Worm (Caenorhabditis elegans) whole organism, late embryonic: ENCODE data around the gene rpc-1.

Experiments
- F13H6.1 ChIP-seq: sonication (generic microtip); optimal IDR thresholded peaks from 2 replicates; lab custom pipeline; 2016; ENCODE audit warnings: missing genetic modification characterization, missing compliant biosample characterization
- ceh-14 ChIP-seq: sonication (generic microtip); optimal IDR thresholded peaks from 2 replicates; lab custom pipeline; 2016; ENCODE audit warnings: missing genotype, missing genetic modification characterization, missing compliant biosample characterization
- ceh-2 ChIP-seq: sonication (generic microtip); optimal IDR thresholded peaks from 2 replicates; lab custom pipeline; 2016; ENCODE audit warnings: missing genotype, missing genetic modification characterization, missing compliant biosample characterization
- ceh-22 ChIP-seq: sonication (generic microtip); optimal IDR thresholded peaks from 2 replicates; lab custom pipeline; 2017; ENCODE audit warnings: missing biosample characterization, missing genetic modification characterization
- ceh-24 ChIP-seq: sonication (generic microtip); optimal IDR thresholded peaks from 2 replicates; lab custom pipeline; 2016; ENCODE audit warnings: mild to moderate bottlenecking, missing genetic modification characterization, missing compliant biosample characterization
- ceh-30 ChIP-seq: fragments of 150-350 bp; optimal IDR thresholded peaks from 2 replicates; lab custom pipeline; 2014; ENCODE audit warnings: missing biosample characterization, missing genetic modification characterization
- ceh-31 ChIP-seq: sonication (generic microtip); optimal IDR thresholded peaks from 2 replicates; lab custom pipeline; 2016; ENCODE audit warnings: missing genetic modification characterization, missing compliant biosample characterization
- ceh-45 ChIP-seq: fragments of 200-800 bp; sonication (Bioruptor generic); IDR thresholded peaks from 2 replicates; pipeline ENCODE4 v1.3.6; 2022; ENCODE audit warnings: missing genetic modification reagents, missing genetic modification characterization, missing compliant biosample characterization
- che-1 ChIP-seq: sonication (generic microtip); optimal IDR thresholded peaks from 2 replicates; lab custom pipeline; 2016; ENCODE audit warnings: mild to moderate bottlenecking, missing genetic modification characterization, missing compliant biosample characterization
- ets-4 ChIP-seq: sonication (generic microtip); optimal IDR thresholded peaks from 2 replicates; lab custom pipeline; 2016; ENCODE audit warnings: missing genetic modification characterization, missing compliant biosample characterization
- eyg-1 ChIP-seq: sonication (generic microtip); optimal IDR thresholded peaks from 2 replicates; lab custom pipeline; 2016; ENCODE audit warnings: missing genotype, missing genetic modification characterization, missing compliant biosample characterization
- fkh-10 ChIP-seq: fragments of 150-350 bp; optimal IDR thresholded peaks from 2 replicates; lab custom pipeline; 2014; ENCODE audit warnings: missing biosample characterization, missing genetic modification reagents, missing genetic modification characterization
- hlh-13 ChIP-seq: fragments of 200-800 bp; sonication (Bioruptor generic); optimal IDR thresholded peaks from 2 replicates; lab custom pipeline; 2018; ENCODE audit warnings: mild to moderate bottlenecking, missing genetic modification characterization, missing compliant biosample characterization
- hlh-30 ChIP-seq: sonication (generic microtip); optimal IDR thresholded peaks from 2 replicates; lab custom pipeline; 2017; ENCODE audit warnings: antibody characterized with exemption, missing genetic modification characterization, missing compliant biosample characterization; ENCODE audit not compliant: insufficient read depth
- hlh-6 ChIP-seq: sonication (generic microtip); optimal IDR thresholded peaks from 2 replicates; lab custom pipeline; 2016; ENCODE audit warnings: missing genotype, missing genetic modification characterization, missing compliant biosample characterization
- lim-6 ChIP-seq: sonication (generic microtip); optimal IDR thresholded peaks from 2 replicates; lab custom pipeline; 2016; ENCODE audit warnings: missing genetic modification characterization, missing compliant biosample characterization
- madf-2 ChIP-seq: sonication (generic microtip); optimal IDR thresholded peaks from 2 replicates; lab custom pipeline; 2017; ENCODE audit warnings: missing genetic modification characterization, missing compliant biosample characterization
- mec-3 ChIP-seq: sonication (generic microtip); optimal IDR thresholded peaks from 2 replicates; lab custom pipeline; 2016; ENCODE audit warnings: borderline replicate concordance, missing genetic modification characterization, missing compliant biosample characterization
- nfya-1 ChIP-seq: sonication (generic microtip); optimal IDR thresholded peaks from 2 replicates; lab custom pipeline; 2017; ENCODE audit warnings: missing genetic modification characterization, mild to moderate bottlenecking, missing compliant biosample characterization, antibody characterized with exemption, moderate library complexity
- nhr-232 ChIP-seq: sonication (generic microtip); optimal IDR thresholded peaks from 2 replicates; lab custom pipeline; 2016; ENCODE audit warnings: missing genetic modification characterization, missing compliant biosample characterization
- odd-2 ChIP-seq: sonication (generic microtip); optimal IDR thresholded peaks from 2 replicates; lab custom pipeline; 2017; ENCODE audit warnings: antibody characterized with exemption, mild to moderate bottlenecking, missing genetic modification characterization, missing compliant biosample characterization
- pha-2 ChIP-seq: sonication (generic microtip); optimal IDR thresholded peaks from 2 replicates; lab custom pipeline; 2017; ENCODE audit warnings: mild to moderate bottlenecking, missing genetic modification characterization, missing compliant biosample characterization
- pha-4 ChIP-seq: fragments of 150-350 bp; optimal IDR thresholded peaks from 2 replicates; lab custom pipeline; 2018; ENCODE audit warnings: missing biosample characterization, missing genetic modification reagents, missing genetic modification characterization
- pros-1 ChIP-seq: fragments of 150-350 bp; optimal IDR thresholded peaks from 2 replicates; lab custom pipeline; 2014; ENCODE audit warnings: missing biosample characterization, missing genetic modification reagents, missing genetic modification characterization
- sdc-2 ChIP-seq: sonication (generic microtip); optimal IDR thresholded peaks from 2 replicates; lab custom pipeline; 2016; ENCODE audit warnings: missing genotype, missing genetic modification characterization, missing compliant biosample characterization
- sox-2 ChIP-seq: fragments of 200-800 bp; sonication (Bioruptor generic); IDR thresholded peaks from 2 replicates; pipeline ENCODE4 v1.3.6; 2022; ENCODE audit warnings: missing genetic modification reagents, missing genetic modification characterization, missing compliant biosample characterization
- syd-9 ChIP-seq: sonication (generic microtip); optimal IDR thresholded peaks from 2 replicates; lab custom pipeline; 2016; ENCODE audit warnings: mild to moderate bottlenecking, missing genetic modification characterization, moderate library complexity, missing compliant biosample characterization
- tbx-7 ChIP-seq: sonication (generic microtip); optimal IDR thresholded peaks from 2 replicates; lab custom pipeline; 2016; ENCODE audit warnings: missing genotype, missing genetic modification characterization, missing compliant biosample characterization
- unc-3 ChIP-seq, 2 experiments: fragments of 200-800 bp in 1 of 2; sonication (Bioruptor generic) in 1 of 2; sonication (generic microtip) in 1 of 2; conservative IDR thresholded peaks in 1 of 2; optimal IDR thresholded peaks in 1 of 2; 2 replicates each; pipeline versions ENCODE4 v1.3.6 to Lab custom; 2016 to 2022; ENCODE audit warnings: missing compliant biosample characterization in 2 of 2, missing genetic modification characterization in 2 of 2, missing genetic modification reagents in 1 of 2
- unc-86 ChIP-seq: sonication (generic microtip); optimal IDR thresholded peaks from 2 replicates; lab custom pipeline; 2016; ENCODE audit warnings: missing genetic modification characterization, missing compliant biosample characterization
- zip-5 ChIP-seq: sonication (generic microtip); optimal IDR thresholded peaks from 2 replicates; lab custom pipeline; 2016; ENCODE audit warnings: missing genetic modification characterization, missing compliant biosample characterization
- ztf-16 ChIP-seq: sonication (generic microtip); optimal IDR thresholded peaks from 2 replicates; lab custom pipeline; 2017; ENCODE audit warnings: missing genetic modification characterization, missing compliant biosample characterization

The rpc-1 gene

ce11 chrIV:7153362-7153761 lies 12.2 kb downstream of the rpc-1 start, which contains the start of gene C34D4.3:
C34D4.3 (plus strand) TSS chrIV:7153662.
- TF ChIP-seq eyg-1 (tag; lab: Kevin White, UChicago) (no peak), zip-5 (no peak), ceh-22 (no peak), ceh-14 (tag; lab: Kevin White, UChicago) (no peak), ztf-16 (tag; lab: Kevin White, UChicago) (no peak), ceh-2 (tag; lab: Kevin White, UChicago) (no peak), hlh-6 (tag; lab: Kevin White, UChicago) (no peak), pha-4 (tag; lab: Kevin White, UChicago) (no peak), ceh-31 (tag; lab: Kevin White, UChicago) (no peak), mec-3 (tag; lab: Kevin White, UChicago) (no peak), ceh-30 (tag; lab: Kevin White, UChicago) (no peak), unc-3 (GFP tag; conservative IDR thresholded peaks at IDR 0.05; lab: Robert Waterston, UW) (no peak), unc-3 (tag; optimal IDR thresholded peaks at IDR 0.05; lab: Kevin White, UChicago) (no peak), ets-4 (tag; lab: Kevin White, UChicago) (no peak), nfya-1 (tag; lab: Kevin White, UChicago) (no peak), syd-9 (tag; lab: Kevin White, UChicago) (no peak), sdc-2 (no peak), ceh-24 (tag; lab: Kevin White, UChicago) (no peak)

DNA sequence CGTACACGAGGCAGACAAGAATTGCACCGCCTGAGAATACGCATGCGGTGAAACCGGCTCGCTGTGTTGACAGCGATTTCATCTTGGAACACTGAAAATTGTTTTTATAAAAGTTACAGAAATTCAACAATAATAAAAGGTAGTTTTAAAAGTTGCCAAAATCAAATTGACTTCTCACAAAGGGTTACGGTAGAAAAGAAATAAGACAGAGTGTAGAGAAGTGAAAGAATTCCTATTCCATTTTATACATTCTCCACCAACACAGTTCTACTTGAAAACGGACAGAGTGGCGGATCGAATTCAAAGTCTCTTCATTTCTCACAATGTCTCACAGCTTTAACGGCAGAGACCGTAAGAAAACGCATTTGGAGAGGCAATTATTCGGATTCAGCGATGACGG lies 13.1 kb downstream of the rpc-1 start, which contains the start of gene col-113:
Gene col-113, minus strand, starts transcription at position 101 of the 400 bp plus-strand sequence.
- TF ChIP-seq lim-6 (tag; lab: Kevin White, UChicago) (no peak), nhr-232 (tag; lab: Kevin White, UChicago) (no peak), odd-2 (tag; lab: Kevin White, UChicago) (no peak), fkh-10 (GFP tag; lab: Kevin White, UChicago) (no peak), che-1 (tag; lab: Kevin White, UChicago) (no peak), pros-1 (tag; lab: Kevin White, UChicago) (no peak), unc-86 (tag; lab: Kevin White, UChicago) (no peak), sdc-2 (no peak), ceh-45 (GFP tag; lab: Robert Waterston, UW) (no peak)
- TF ChIP-seq, all 69 proteins: peak for 0

- TF ChIP-seq F13H6.1 (tag; lab: Kevin White, UChicago) (no peak), pha-2 (tag; lab: Kevin White, UChicago) (no peak), nfya-1 (tag; lab: Kevin White, UChicago) (peak; percentile 16), zip-5 (no peak), madf-2 (tag; lab: Kevin White, UChicago) (no peak)
- TF ChIP-seq, all 69 proteins: peak for 1
Observed at ce11 chrIV:7149020-7149601, 16.4 kb downstream of the rpc-1 start, which contains the start of gene C34D4.4. C34D4.4 (plus strand) TSS chrIV:7149361.

ce11 chrIV:7147722-7148121 lies 17.8 kb downstream of the rpc-1 start:
- TF ChIP-seq nfya-1 (tag; lab: Kevin White, UChicago) (peak; percentile 2), ceh-14 (tag; lab: Kevin White, UChicago) (no peak), tbx-7 (tag; lab: Kevin White, UChicago) (no peak), hlh-13 (GFP tag; lab: Kevin White, UChicago) (no peak), hlh-30 (tag; lab: Kevin White, UChicago) (peak; percentile 55), sox-2 (GFP tag; lab: Robert Waterston, UW) (no peak)
